Worm (Caenorhabditis elegans): Measurements from ENCODE around the gene gtf-2H4.

The gtf-2H4 gene

ce11 chrIV:15444481-15444880, 8.5 kb downstream of the gtf-2H4 start, which contains the start of gene Y73F8A.23:
TSS of gene Y73F8A.23 (minus strand) at chrIV:15444581.
- no peak for TF ChIP-seq hnd-1 (tag; optimal IDR thresholded peaks at IDR 0.05)
- no peak for TF ChIP-seq aly-1 (tag; optimal IDR thresholded peaks at IDR 0.05)

- TF ChIP-seq B0310.2 (tag; optimal IDR thresholded peaks at IDR 0.05) (no peak), tra-4 (tag; optimal IDR thresholded peaks at IDR 0.05) (no peak), ceh-36 (tag; optimal IDR thresholded peaks at IDR 0.05) (no peak), tbx-37 (GFP tag; conservative IDR thresholded peaks at IDR 0.05) (no peak), flt-1 (GFP tag; IDR thresholded peaks at IDR 0.05) (no peak)
Observed at ce11 chrIV:15441308-15441707, 11.7 kb downstream of the gtf-2H4 start, which contains the start of gene Y73F8A.22. TSS of gene Y73F8A.22 (minus strand) at chrIV:15441408.

ce11 chrIV:15433805-15434204, 19.2 kb downstream of the gtf-2H4 start:
- TF ChIP-seq aly-1 (tag; optimal IDR thresholded peaks at IDR 0.05) (no peak), tbx-11 (GFP tag; IDR thresholded peaks at IDR 0.05) (no peak)

ce11 chrIV:15402565-15402964, 50.4 kb downstream of the gtf-2H4 start:
- TF ChIP-seq aly-1 (tag; optimal IDR thresholded peaks at IDR 0.05) (no peak), sea-1 (GFP tag; conservative IDR thresholded peaks at IDR 0.05) (no peak), ama-1 (optimal IDR thresholded peaks at IDR 0.05) (no peak), ceh-36 (tag; optimal IDR thresholded peaks at IDR 0.05) (no peak), hmbx-1 (tag; optimal IDR thresholded peaks at IDR 0.05) (no peak), F13C5.2 (tag; optimal IDR thresholded peaks at IDR 0.05) (no peak), tra-4 (tag; optimal IDR thresholded peaks at IDR 0.05) (no peak), ets-7 (tag; optimal IDR thresholded peaks at IDR 0.05) (no peak), tbx-11 (GFP tag; IDR thresholded peaks at IDR 0.05) (no peak), scrt-1 (GFP tag; IDR thresholded peaks at IDR 0.05) (no peak), hmg-4 (GFP tag; optimal IDR thresholded peaks at IDR 0.05) (no peak), flt-1 (GFP tag; IDR thresholded peaks at IDR 0.05) (no peak), ceh-13 (GFP tag; optimal IDR thresholded peaks at IDR 0.05) (no peak), B0310.2 (tag; optimal IDR thresholded peaks at IDR 0.05) (no peak), hnd-1 (tag; optimal IDR thresholded peaks at IDR 0.05) (no peak), pes-1 (GFP tag; IDR thresholded peaks at IDR 0.05) (no peak), tbx-37 (GFP tag; conservative IDR thresholded peaks at IDR 0.05) (no peak)

ce11 chrIV:15399977-15400376, 53.0 kb downstream of the gtf-2H4 start, which contains the start of gene nhr-5:
TSS of gene nhr-5 (plus strand) at chrIV:15400277.
- TF ChIP-seq tbx-37 (GFP tag; conservative IDR thresholded peaks at IDR 0.05): no peak
- TF ChIP-seq scrt-1 (GFP tag; IDR thresholded peaks at IDR 0.05): no peak
- TF ChIP-seq aly-1 (tag; optimal IDR thresholded peaks at IDR 0.05): no peak

ce11 chrIV:15398643-15399042, 54.3 kb downstream of the gtf-2H4 start:
- no peak for TF ChIP-seq ceh-13 (GFP tag; optimal IDR thresholded peaks at IDR 0.05)

Data from whole organism, early embryonic.